Fruit fly (Drosophila melanogaster) whole organism, prepupa: ENCODE data around the gene Drsl5.

Experiments
- CG10631 ChIP-seq: fragments of 200-800 bp; sonication (Bioruptor generic); optimal IDR thresholded peaks from 2 replicates; lab custom pipeline; 2016; ENCODE audit warnings: missing biosample characterization, missing genetic modification characterization
- CG16779 ChIP-seq: fragments of 200-800 bp; sonication (Bioruptor generic); optimal IDR thresholded peaks from 3 replicates; lab custom pipeline; 2017; ENCODE audit warnings: missing biosample characterization, mild to moderate bottlenecking, missing genetic modification characterization
- CG9139 ChIP-seq: fragments of 200-800 bp; sonication (Bioruptor generic); optimal IDR thresholded peaks from 3 replicates; lab custom pipeline; 2017; ENCODE audit warnings: missing biosample characterization, mild to moderate bottlenecking, missing genetic modification characterization
- Hr39 ChIP-seq: fragments of 200-800 bp; sonication (Bioruptor generic); optimal IDR thresholded peaks from 2 replicates; lab custom pipeline; 2016; ENCODE audit warnings: missing biosample characterization, missing genetic modification characterization
- Hr4 ChIP-seq: fragments of 200-800 bp; sonication (Bioruptor generic); optimal IDR thresholded peaks from 3 replicates; lab custom pipeline; 2016; ENCODE audit warnings: missing biosample characterization, missing genetic modification characterization
- acj6 ChIP-seq: fragments of 200-800 bp; sonication (Bioruptor generic); optimal IDR thresholded peaks from 3 replicates; lab custom pipeline; 2016; ENCODE audit warnings: missing biosample characterization, missing genetic modification characterization
- dsx ChIP-seq: fragments of 200-800 bp; optimal IDR thresholded peaks from 3 replicates; lab custom pipeline; 2019; ENCODE audit warnings: missing biosample characterization, mild to moderate bottlenecking, missing genetic modification characterization, moderate library complexity; ENCODE audit not compliant: poor library complexity, severe bottlenecking
- fd59A ChIP-seq: fragments of 200-800 bp; sonication (Bioruptor generic); optimal IDR thresholded peaks from 2 replicates; lab custom pipeline; 2017; ENCODE audit warnings: missing biosample characterization, mild to moderate bottlenecking, missing genetic modification characterization, missing genetic modification reagents

- no peak for TF ChIP-seq dsx (GFP tag; lab: Kevin White, UChicago)
- no peak for TF ChIP-seq CG9139 (GFP tag; lab: Kevin White, UChicago)
- no peak for TF ChIP-seq fd59A (GFP tag; lab: Kevin White, UChicago)
- TF ChIP-seq CG10631 (GFP tag; lab: Kevin White, UChicago): no peak
- no peak for TF ChIP-seq acj6 (GFP tag; lab: Kevin White, UChicago)
- TF ChIP-seq CG16779 (tag; lab: Kevin White, UChicago): no peak
- no peak for TF ChIP-seq Hr39
- TF ChIP-seq Hr4 (GFP tag; lab: Kevin White, UChicago): no peak
These were observed 19.1 kb downstream of the Drsl5 start, which contains the start of gene Drsl1 for dm6 chr3L:3335688-3336087.
